Worm (Caenorhabditis elegans): Measurements from ENCODE around the gene vps-22.

The vps-22 gene

DNA sequence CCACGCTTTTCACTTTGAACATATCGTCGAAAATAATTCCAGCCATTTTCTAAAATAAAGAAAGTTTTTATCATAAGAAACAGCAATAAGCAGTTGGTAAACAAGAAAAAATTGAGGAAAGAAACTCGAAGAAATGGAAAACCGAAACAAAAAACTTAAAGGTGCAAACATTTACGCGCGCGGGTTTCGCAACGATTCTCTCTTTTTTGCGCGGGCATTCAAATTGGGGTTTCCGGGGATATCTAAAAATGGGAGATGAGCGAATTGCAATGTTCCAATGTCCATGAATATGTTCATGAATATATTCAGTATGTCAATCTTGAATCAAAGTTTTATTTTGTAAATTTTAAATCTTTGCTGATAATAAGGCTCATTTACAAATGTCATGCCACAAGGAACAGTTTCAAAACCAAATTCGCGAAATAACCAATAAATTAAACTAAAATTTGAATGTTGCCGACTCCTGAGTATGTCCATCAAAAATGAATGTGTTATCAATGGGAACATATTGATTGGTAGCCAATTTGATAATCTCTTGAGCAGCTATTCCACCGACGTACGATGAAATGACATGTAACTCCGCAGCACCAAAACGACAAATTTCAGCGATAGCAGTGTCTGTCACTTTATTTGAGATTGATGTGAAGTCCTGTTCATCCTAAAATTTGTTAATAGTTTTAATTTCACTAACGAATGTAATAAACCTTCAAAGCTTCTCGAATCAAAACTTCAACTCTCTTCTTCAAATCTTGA, 44.2 kb downstream of the vps-22 start, which contains the start of gene rpb-8:
Gene rpb-8 (minus strand): TSS at position 49 of the 753 bp plus-strand sequence.
- TF ChIP-seq mcd-1 (GFP tag; IDR thresholded peaks at IDR 0.05) (0 out of 2 replicates have a peak, but pooled peaks have one; percentile 30), F33H1.4 (GFP tag; IDR thresholded peaks at IDR 0.05) (peak; percentile 83), D2030.7 (GFP tag; IDR thresholded peaks at IDR 0.05) (0 out of 2 replicates have a peak, but pooled peaks have one; percentile 17), ztf-28 (GFP tag; IDR thresholded peaks at IDR 0.05) (peak; percentile 71; the same call in 1 of the 2 replicates), him-1 (tag; optimal IDR thresholded peaks at IDR 0.05) (no peak), lin-54 (GFP tag; optimal IDR thresholded peaks at IDR 0.05) (peak; percentile 87), attf-5 (GFP tag; optimal IDR thresholded peaks at IDR 0.05) (peak; percentile 50), lin-35 (GFP tag; optimal IDR thresholded peaks at IDR 0.05) (peak in 1 of 3 experiments; percentile 72), cebp-1 (GFP tag; IDR thresholded peaks at IDR 0.05) (no peak), cebp-1 (tag; optimal IDR thresholded peaks at IDR 0.05) (peak; percentile 80), nhr-80 (tag; optimal IDR thresholded peaks at IDR 0.05) (peak; percentile 76), Y95B8A.8 (GFP tag; IDR thresholded peaks at IDR 0.05) (no peak), madf-6 (GFP tag; IDR thresholded peaks at IDR 0.05) (peak; percentile 65; the same call in 1 of the 2 replicates), nfyb-1 (GFP tag; IDR thresholded peaks at IDR 0.05) (no peak), dpl-1 (GFP tag; optimal IDR thresholded peaks at IDR 0.05) (peak; percentile 78), Y56A3A.18 (GFP tag; IDR thresholded peaks at IDR 0.05) (no peak), efl-1 (GFP tag; optimal IDR thresholded peaks at IDR 0.05) (peak; percentile 70), hmg-1.2 (GFP tag; IDR thresholded peaks at IDR 0.05) (peak; percentile 8; the same call in 1 of the 2 replicates), ceh-91 (GFP tag; IDR thresholded peaks at IDR 0.05) (0 out of 2 replicates have a peak, but pooled peaks have one; percentile 14), snpc-3.4 (tag; optimal IDR thresholded peaks at IDR 0.05) (peak; percentile 29), lsl-1 (GFP tag; optimal IDR thresholded peaks at IDR 0.05) (peak; percentile 13), hlh-26 (GFP tag; conservative IDR thresholded peaks at IDR 0.05) (no peak), F23B12.7 (tag; optimal IDR thresholded peaks at IDR 0.05; ENCODE audit: insufficient read depth) (peak; percentile 52), let-607 (tag; optimal IDR thresholded peaks at IDR 0.05) (peak; percentile 85 to 96)

DNA sequence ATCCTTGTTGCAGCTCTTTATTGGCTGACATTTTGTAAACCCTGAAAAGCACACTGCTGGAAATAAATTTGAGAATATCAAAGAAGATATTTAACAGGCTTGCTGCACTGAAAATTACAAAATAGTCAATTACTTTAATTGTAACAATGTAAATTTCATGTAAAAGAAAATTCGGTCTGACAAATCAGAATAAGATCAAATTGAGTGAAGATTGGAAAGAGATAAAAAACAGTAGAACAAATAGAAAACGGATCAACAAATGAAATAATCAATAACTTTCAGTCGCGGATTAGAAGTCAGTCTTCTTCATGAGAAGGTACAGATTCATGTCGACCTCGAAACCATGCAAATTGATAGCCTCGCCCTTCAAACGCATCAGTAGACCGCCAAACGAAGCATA, 45.2 kb downstream of the vps-22 start, which contains the start of gene rars-1:
Gene rars-1 (minus strand): TSS at position 101 of the 400 bp plus-strand sequence.
- TF ChIP-seq ceh-58 (GFP tag; IDR thresholded peaks at IDR 0.05) (0 out of 2 replicates have a peak, but pooled peaks have one; percentile 56), lin-54 (GFP tag; optimal IDR thresholded peaks at IDR 0.05) (peak; percentile 14), attf-3 (GFP tag; conservative IDR thresholded peaks at IDR 0.05) (no peak), aptf-2 (GFP tag; conservative IDR thresholded peaks at IDR 0.05) (no peak), lin-35 (GFP tag; optimal IDR thresholded peaks at IDR 0.05) (no peak), cebp-1 (GFP tag; IDR thresholded peaks at IDR 0.05) (no peak), cebp-1 (tag; optimal IDR thresholded peaks at IDR 0.05) (no peak), ztf-25 (GFP tag; IDR thresholded peaks at IDR 0.05) (no peak)

DNA sequence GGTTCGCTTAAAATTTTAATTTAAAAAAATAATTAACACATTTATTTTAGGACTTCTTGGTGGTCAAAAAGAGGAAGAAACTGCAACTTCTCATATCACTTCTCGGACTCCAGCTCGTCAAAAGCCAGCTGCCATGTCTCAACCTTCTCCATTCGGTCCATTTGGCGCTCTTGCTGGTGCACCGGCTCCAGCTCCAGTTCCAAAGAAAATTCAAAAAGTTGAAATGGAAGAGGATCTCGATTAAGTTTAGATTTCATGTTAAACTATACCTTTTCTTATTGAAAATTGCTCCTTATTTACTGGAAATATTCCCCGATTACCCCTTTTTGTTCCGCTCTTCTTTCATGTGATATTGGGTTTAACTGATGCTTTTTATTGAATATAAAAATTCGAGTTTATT, 48.6 kb downstream of the vps-22 start:
- TF ChIP-seq sea-2 (GFP tag; IDR thresholded peaks at IDR 0.05) (no peak), hrde-1 (tag; optimal IDR thresholded peaks at IDR 0.05; ENCODE audit: borderline replicate concordance) (peak; percentile 19)

DNA sequence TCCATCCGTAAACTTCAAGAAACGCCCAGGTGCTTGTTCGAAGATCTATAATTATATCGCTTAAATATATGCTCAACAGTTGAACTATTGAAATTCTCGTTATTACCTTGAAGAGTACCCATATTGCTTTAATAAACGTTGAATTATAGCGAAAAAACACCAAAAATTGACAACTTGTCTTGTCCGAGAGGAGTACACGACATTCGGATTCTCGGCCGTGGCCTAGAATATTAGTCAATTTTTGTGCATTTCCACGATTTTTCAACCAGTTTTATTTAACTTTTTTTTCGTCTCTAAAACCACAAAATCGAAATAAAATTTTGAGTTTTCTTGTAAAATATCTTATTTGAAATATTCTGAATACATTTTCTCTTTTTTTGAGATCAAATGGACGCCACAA, 50.0 kb downstream of the vps-22 start, which contains the start of the genes F26F4.9 and cee-1:
Gene F26F4.9 (minus strand): TSS at position 205 of the 400 bp plus-strand sequence.
Gene cee-1 (plus strand): TSS at position 383 of the 400 bp plus-strand sequence.
- TF ChIP-seq lsl-1 (GFP tag; optimal IDR thresholded peaks at IDR 0.05): peak; percentile 34
- TF ChIP-seq cebp-2 (GFP tag; IDR thresholded peaks at IDR 0.05): no peak
- peak; percentile 53 for TF ChIP-seq unc-130 (GFP tag; optimal IDR thresholded peaks at IDR 0.05)
- TF ChIP-seq rec-8 (tag; optimal IDR thresholded peaks at IDR 0.05): peak in 1 of 2 experiments; percentile 53
- peak; percentile 3 for TF ChIP-seq lin-54 (GFP tag; optimal IDR thresholded peaks at IDR 0.05)
- no peak for TF ChIP-seq nfyb-1 (GFP tag; IDR thresholded peaks at IDR 0.05)
- no peak for TF ChIP-seq F57A8.1 (GFP tag; optimal IDR thresholded peaks at IDR 0.05)
- peak; percentile 5 for TF ChIP-seq lin-40 (tag; optimal IDR thresholded peaks at IDR 0.05)
- no peak for TF ChIP-seq pbrm-1 (GFP tag; IDR thresholded peaks at IDR 0.05)
- no peak for TF ChIP-seq F22D6.2 (tag; optimal IDR thresholded peaks at IDR 0.05)
- peak; percentile 54; the same call in 1 of the 2 replicates for TF ChIP-seq dox-1 (GFP tag; IDR thresholded peaks at IDR 0.05)
- TF ChIP-seq ceh-27 (GFP tag; optimal IDR thresholded peaks at IDR 0.05): peak; percentile 61
- no peak for TF ChIP-seq cebp-1 (GFP tag; IDR thresholded peaks at IDR 0.05)
- peak; percentile 24 for TF ChIP-seq cebp-1 (tag; optimal IDR thresholded peaks at IDR 0.05)
- TF ChIP-seq ZK185.1 (tag; optimal IDR thresholded peaks at IDR 0.05; ENCODE audit: poor library complexity, severe bottlenecking): peak; percentile 76
- TF ChIP-seq let-607 (tag; optimal IDR thresholded peaks at IDR 0.05): peak in 1 of 2 experiments; percentile 60
